Fruit fly (Drosophila melanogaster): ENCODE measurements around the gene Epg5.

Epg5 gene

DNA sequence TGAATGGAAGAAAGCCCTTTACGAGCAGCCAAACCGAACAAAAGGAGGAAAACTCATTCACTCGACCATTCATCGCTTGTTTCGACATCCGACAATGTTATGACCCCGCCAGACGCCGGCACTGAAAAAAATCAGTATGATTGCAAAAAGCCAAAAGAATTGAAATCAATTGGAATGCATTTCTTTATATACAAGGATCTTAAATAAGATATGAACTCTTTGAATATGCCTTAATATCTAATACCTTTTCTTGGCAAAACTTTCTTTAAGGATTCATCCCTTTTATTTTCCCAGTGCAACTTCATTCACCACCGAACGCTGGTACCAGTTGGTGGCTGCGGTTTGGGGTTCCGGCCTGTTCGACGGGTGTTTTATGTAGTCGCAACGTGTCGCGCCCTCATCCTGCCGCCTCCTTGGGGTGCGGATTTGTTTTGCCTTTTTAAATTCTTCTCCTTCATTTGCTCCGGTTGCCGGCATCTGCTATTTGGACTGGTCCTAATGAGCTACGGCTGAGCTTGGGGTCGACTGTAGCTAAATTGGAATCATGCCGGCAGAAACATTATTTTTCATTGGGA lies 38.8 kb downstream of the Epg5 start (continued):
- TF ChIP-seq CG8281 (tag; optimal IDR thresholded peaks at IDR 0.05) (peak; percentile 59), CG12236 (GFP tag; optimal IDR thresholded peaks at IDR 0.05) (peak; percentile 47), eyg (GFP tag; optimal IDR thresholded peaks at IDR 0.05) (peak; percentile 77), HLH4C (GFP tag; IDR thresholded peaks at IDR 0.05; ENCODE audit: partially characterized antibody) (no peak), nerfin-2 (GFP tag; IDR thresholded peaks at IDR 0.05; ENCODE audit: partially characterized antibody) (no peak), ro (GFP tag; IDR thresholded peaks at IDR 0.05) (peak; percentile 59; the same call in 1 of the 2 replicates), gem (tag; optimal IDR thresholded peaks at IDR 0.05) (peak; percentile 90), CG3995 (GFP tag; optimal IDR thresholded peaks at IDR 0.05) (peak; percentile 9), CG12391 (tag; optimal IDR thresholded peaks at IDR 0.05) (peak; percentile 87), CG33213 (GFP tag; optimal IDR thresholded peaks at IDR 0.05) (peak; percentile 65), CG11560 (tag; IDR thresholded peaks at IDR 0.05) (peak; percentile 71), CG16779 (GFP tag; IDR thresholded peaks at IDR 0.05) (no peak), tll (GFP tag; optimal IDR thresholded peaks at IDR 0.05) (no peak), NK7.1 (GFP tag; optimal IDR thresholded peaks at IDR 0.05) (peak; percentile 65), her (GFP tag; optimal IDR thresholded peaks at IDR 0.05) (peak; percentile 80), CG10654 (GFP tag; optimal IDR thresholded peaks at IDR 0.05) (peak; percentile 70), lmd (GFP tag; IDR thresholded peaks at IDR 0.05) (peak; percentile 84), Chrac-16 (GFP tag; optimal IDR thresholded peaks at IDR 0.05) (peak; percentile 73), CG1603 (tag; optimal IDR thresholded peaks at IDR 0.05) (peak; percentile 87), CG6683 (GFP tag; optimal IDR thresholded peaks at IDR 0.05) (peak; percentile 89), nau (GFP tag; optimal IDR thresholded peaks at IDR 0.05) (peak; percentile 78), CG18619 (GFP tag; optimal IDR thresholded peaks at IDR 0.05) (peak; percentile 85), D (optimal IDR thresholded peaks at IDR 0.05) (no peak), D (GFP tag; optimal IDR thresholded peaks at IDR 0.05) (peak; percentile 81), Dip2 (GFP tag; IDR thresholded peaks at IDR 0.05) (no peak), CG15601 (tag; optimal IDR thresholded peaks at IDR 0.05) (peak; percentile 82), CG7987 (GFP tag; optimal IDR thresholded peaks at IDR 0.05) (peak; percentile 4), CG14441 (GFP tag; IDR thresholded peaks at IDR 0.05) (peak; percentile 84; the same call in 1 of the 2 replicates), tgo (GFP tag; IDR thresholded peaks at IDR 0.05) (peak; percentile 86), CG17912 (GFP tag; optimal IDR thresholded peaks at IDR 0.05) (peak; percentile 42), zen2 (GFP tag; IDR thresholded peaks at IDR 0.05; ENCODE audit: partially characterized antibody) (no peak), stwl (tag; optimal IDR thresholded peaks at IDR 0.05) (no peak), CG14014 (GFP tag; IDR thresholded peaks at IDR 0.05) (peak; percentile 90), hb (GFP tag; IDR thresholded peaks at IDR 0.05; ENCODE audit: partially characterized antibody) (no peak), trem (tag; optimal IDR thresholded peaks at IDR 0.05) (peak; percentile 63), tup (GFP tag; optimal IDR thresholded peaks at IDR 0.05) (peak; percentile 59), lilli (GFP tag; optimal IDR thresholded peaks at IDR 0.05) (peak; percentile 88), NC2α (GFP tag; optimal IDR thresholded peaks at IDR 0.05) (peak; percentile 39), CG16863 (GFP tag; optimal IDR thresholded peaks at IDR 0.05) (peak; percentile 83), HLH3B (GFP tag; IDR thresholded peaks at IDR 0.05) (peak; percentile 88), Pdp1 (GFP tag; optimal IDR thresholded peaks at IDR 0.05) (peak in 1 of 2 experiments; percentile 83), Dll (GFP tag; IDR thresholded peaks at IDR 0.05; ENCODE audit: partially characterized antibody) (no peak), CG2678 (tag; optimal IDR thresholded peaks at IDR 0.05) (peak; percentile 94), dan (GFP tag; IDR thresholded peaks at IDR 0.05) (peak; percentile 80), BtbVII (GFP tag; optimal IDR thresholded peaks at IDR 0.05) (peak; percentile 89), CG6254 (GFP tag; optimal IDR thresholded peaks at IDR 0.05) (peak; percentile 62), CG30431 (GFP tag; optimal IDR thresholded peaks at IDR 0.05) (peak; percentile 55), az2 (GFP tag; optimal IDR thresholded peaks at IDR 0.05) (peak; percentile 76), CG1233 (GFP tag; optimal IDR thresholded peaks at IDR 0.05) (peak; percentile 79)

Data from whole organism, embryonic.